Worm (Caenorhabditis elegans): ENCODE measurements around the gene ubc-20.

DNA sequence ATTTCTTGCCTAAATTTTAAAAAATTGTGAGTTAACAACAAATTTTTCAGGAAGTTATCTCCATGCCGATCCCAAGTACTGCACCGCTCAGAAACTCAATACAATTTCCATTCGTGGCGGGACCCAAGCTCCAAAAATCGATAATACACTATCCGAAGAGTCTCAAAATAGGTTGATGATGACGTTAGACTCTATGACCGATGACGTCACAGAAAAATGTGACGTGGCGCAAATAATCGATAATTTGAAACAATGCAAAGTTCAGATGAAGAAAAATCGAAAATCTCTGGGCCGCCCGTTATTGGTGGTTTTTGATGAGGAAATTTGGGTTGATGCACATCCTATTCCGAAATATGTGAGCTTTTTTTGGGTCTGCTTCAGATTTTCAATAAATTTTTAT lies 4.3 kb upstream of the ubc-20 start:
- TF ChIP-seq unc-86 (tag; optimal IDR thresholded peaks at IDR 0.05) (no peak), ceh-31 (tag; optimal IDR thresholded peaks at IDR 0.05) (no peak), odd-2 (tag; optimal IDR thresholded peaks at IDR 0.05) (no peak), pag-3 (tag; optimal IDR thresholded peaks at IDR 0.05; ENCODE audit: borderline replicate concordance) (no peak), sox-2 (GFP tag; IDR thresholded peaks at IDR 0.05) (no peak), ceh-48 (tag; optimal IDR thresholded peaks at IDR 0.05) (no peak), ets-4 (tag; optimal IDR thresholded peaks at IDR 0.05) (no peak), hlh-13 (GFP tag; optimal IDR thresholded peaks at IDR 0.05) (no peak)
